Fruit fly (Drosophila melanogaster): Measurements from ENCODE around the gene CG1271.
A peak's percentile ranks its signal among the peaks of the same experiment; 100 is the strongest.

DNA sequence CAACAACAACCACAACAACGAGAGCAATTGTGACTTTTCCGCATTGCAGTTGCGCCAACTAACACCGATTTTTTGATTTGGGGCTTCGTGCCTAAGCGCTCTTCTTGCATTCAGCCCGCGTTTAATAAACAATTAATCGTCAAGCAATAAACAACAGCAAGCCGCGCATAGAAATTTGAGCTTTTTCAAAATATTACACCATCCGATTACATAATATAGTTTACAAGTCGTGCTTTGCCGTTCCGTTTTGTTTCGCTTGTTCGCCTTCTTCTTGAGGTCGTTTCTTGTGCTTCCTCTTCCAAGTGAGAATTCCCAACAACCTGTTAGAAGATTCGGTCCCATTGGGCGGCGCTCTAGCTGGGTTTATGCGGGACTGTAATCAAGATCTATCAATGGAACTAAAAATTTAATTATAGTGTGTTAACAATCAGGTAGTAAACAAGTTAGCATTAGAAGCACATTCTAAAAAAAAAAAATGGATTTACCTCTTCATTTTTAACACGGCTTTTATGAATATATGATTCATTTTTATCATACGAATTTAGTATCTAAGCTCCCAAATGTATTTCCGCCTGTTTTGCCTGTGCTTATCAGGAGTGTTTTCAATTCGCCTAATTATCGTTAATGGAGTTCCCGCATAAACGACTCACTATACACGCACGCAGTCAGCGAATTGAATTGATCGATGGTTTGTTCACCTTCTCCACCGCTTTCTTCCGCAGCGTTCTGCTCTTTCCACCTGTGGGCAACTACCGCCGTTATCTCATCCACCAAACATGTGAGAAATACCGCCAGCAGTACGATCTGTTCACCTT lies 16.3 kb upstream of the CG1271 start:
- TF ChIP-seq Hr3 (GFP tag; optimal IDR thresholded peaks at IDR 0.05) (peak; percentile 48), CG13424 (tag; optimal IDR thresholded peaks at IDR 0.05) (peak; percentile 91), h (optimal IDR thresholded peaks at IDR 0.05) (no peak), CG2678 (tag; optimal IDR thresholded peaks at IDR 0.05) (peak; percentile 94)
